Worm (Caenorhabditis elegans): ENCODE data around the gene atgp-2.

The atgp-2 gene

DNA sequence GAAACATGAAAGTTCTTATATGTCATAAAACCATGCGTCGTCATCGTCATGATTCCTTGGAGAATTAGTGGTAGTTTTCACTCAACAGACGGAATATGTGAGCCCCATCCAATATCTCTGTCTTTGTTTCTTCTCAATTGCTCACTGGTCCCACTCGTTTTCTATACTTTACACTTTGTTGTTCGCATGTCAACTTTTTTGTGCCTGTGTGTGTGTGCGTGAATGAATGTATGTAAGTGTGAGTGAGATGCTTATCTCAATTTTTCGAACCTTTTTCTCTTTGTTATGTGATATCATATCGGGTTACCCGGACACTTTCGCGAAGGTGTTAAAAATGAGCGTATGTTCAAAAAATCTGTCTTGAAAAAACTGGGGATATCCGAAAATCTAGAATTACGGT, 28.2 kb upstream of the atgp-2 start:
- TF ChIP-seq ceh-63 (GFP tag; optimal IDR thresholded peaks at IDR 0.05) (no peak), ceh-8 (GFP tag; optimal IDR thresholded peaks at IDR 0.05) (no peak), lin-14 (GFP tag; optimal IDR thresholded peaks at IDR 0.05) (peak; percentile 52), snpc-4 (tag; optimal IDR thresholded peaks at IDR 0.05) (no peak), ets-5 (GFP tag; IDR thresholded peaks at IDR 0.05) (no peak)

ce11 chrII:14670175-14670574, 26.3 kb upstream of the atgp-2 start:
- TF ChIP-seq ztf-11 (tag; optimal IDR thresholded peaks at IDR 0.05), result no peak
- TF ChIP-seq nhr-85 (tag), result peak; percentile 12
- no peak for TF ChIP-seq fkh-10 (GFP tag; optimal IDR thresholded peaks at IDR 0.05)
- no peak for TF ChIP-seq hlh-4 (tag; optimal IDR thresholded peaks at IDR 0.05)
- TF ChIP-seq nhr-71 (tag; optimal IDR thresholded peaks at IDR 0.05), result peak; percentile 3
- TF ChIP-seq lin-14 (GFP tag; optimal IDR thresholded peaks at IDR 0.05), result peak; percentile 71
- no peak for TF ChIP-seq efl-1 (optimal IDR thresholded peaks at IDR 0.05)
- peak in 1 of 2 experiments; percentile 57 for TF ChIP-seq efl-1 (GFP tag; optimal IDR thresholded peaks at IDR 0.05 in 1 of 2)
- no peak for TF ChIP-seq snu-23 (GFP tag; optimal IDR thresholded peaks at IDR 0.05)
- peak; percentile 74 for TF ChIP-seq blmp-1 (tag; optimal IDR thresholded peaks at IDR 0.05)
- no peak for TF ChIP-seq mdl-1 (tag; optimal IDR thresholded peaks at IDR 0.05)
- TF ChIP-seq pag-3 (tag; optimal IDR thresholded peaks at IDR 0.05; ENCODE audit: borderline replicate concordance, insufficient read depth), result peak; percentile 2
- TF ChIP-seq fos-1 (tag; optimal IDR thresholded peaks at IDR 0.05), result no peak
- no peak for TF ChIP-seq nhr-12 (tag; optimal IDR thresholded peaks at IDR 0.05)
- TF ChIP-seq sox-4 (tag; optimal IDR thresholded peaks at IDR 0.05), result no peak
- no peak for TF ChIP-seq tlp-1 (tag; optimal IDR thresholded peaks at IDR 0.05)
- TF ChIP-seq hpl-2 (GFP tag; optimal IDR thresholded peaks at IDR 0.05), result no peak
- TF ChIP-seq pqm-1 (tag; optimal IDR thresholded peaks at IDR 0.05), result no peak
- TF ChIP-seq rnt-1 (tag; optimal IDR thresholded peaks at IDR 0.05), result peak; percentile 41

DNA sequence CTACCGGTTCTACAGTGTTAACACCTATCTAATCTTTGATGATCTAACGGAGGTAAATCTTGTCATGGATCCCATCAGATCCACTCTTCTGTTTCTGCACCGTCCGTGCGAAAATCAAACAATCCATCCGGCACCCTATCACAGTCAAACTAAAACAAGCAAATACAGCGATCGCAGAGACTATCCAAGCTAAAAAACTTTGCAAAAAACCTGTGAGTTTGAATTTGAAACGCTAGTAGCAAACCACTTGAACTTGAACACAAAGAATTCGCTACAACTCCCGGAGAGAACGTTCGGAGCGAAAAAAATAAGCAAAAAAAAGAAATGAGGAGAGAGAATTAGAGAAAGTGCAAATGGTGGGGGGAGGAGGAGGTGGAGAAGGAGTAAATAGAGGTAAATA, 24.7 kb upstream of the atgp-2 start:
- TF ChIP-seq nhr-47 (tag; optimal IDR thresholded peaks at IDR 0.05) (no peak), Y116A8C.19 (tag; optimal IDR thresholded peaks at IDR 0.05; ENCODE audit: borderline replicate concordance) (no peak), lin-35 (GFP tag; optimal IDR thresholded peaks at IDR 0.05) (no peak)

DNA sequence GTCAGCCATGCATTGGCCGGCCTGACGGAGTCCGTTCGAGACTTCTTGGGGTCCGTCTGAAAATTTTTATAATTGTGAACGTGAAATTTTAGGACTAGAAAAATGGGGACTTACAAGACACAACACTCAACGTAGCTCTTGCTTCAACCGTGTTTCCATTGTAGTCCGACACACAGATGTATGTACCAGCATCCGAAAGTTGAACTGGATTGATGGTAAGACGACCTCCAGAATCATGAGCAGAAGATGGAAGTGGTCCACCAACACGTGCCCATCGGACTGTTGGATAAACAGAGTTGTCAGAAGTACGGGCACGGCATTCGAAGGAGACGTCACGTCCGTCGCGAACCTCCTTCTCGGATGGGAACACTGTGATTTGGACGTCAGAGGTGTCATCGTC, 22.4 kb upstream of the atgp-2 start:
- TF ChIP-seq elt-3 (tag; optimal IDR thresholded peaks at IDR 0.05) (no peak), mef-2 (tag; optimal IDR thresholded peaks at IDR 0.05) (no peak), lin-13 (GFP tag; optimal IDR thresholded peaks at IDR 0.05) (no peak)

DNA sequence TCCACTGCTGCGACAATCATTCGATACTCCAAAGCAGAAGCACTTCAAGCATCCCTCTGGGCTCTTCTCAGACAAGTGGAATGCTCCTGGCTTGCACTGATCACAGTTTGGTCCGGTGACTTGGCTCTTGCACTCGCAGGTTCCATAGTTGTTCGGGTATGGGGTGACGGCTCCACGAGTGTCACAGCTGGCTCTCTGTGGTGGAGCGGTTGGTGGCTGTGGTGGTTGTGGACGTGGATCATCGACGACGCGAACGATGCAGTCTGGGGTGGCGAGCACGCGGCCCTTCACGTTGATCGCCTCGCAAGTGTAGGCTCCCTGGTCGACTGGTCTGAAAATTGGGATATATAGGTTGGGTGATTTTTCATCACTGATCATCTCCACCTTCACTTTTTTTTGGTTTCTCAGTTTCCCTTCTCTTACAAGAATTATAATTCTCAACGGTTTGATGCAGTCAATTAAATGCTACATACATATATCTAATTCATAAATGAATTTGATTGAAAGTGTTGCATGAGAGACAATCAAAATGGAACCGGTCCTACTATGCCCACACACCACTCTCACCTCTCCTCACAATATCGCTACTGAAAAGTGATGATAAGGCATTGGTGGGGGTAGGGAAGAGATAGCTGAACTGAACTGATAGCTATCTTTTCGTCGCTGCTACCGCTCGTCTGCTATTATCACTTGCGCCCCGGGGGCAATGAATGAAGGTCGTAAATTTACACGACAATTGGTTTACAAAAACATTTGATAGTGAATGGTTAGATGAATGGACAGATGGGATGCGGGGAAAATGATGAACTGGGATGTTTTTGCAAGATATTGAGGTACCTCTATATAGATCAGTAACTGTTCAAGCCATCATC, 21.0 kb upstream of the atgp-2 start:
- TF ChIP-seq mdl-1 (tag; optimal IDR thresholded peaks at IDR 0.05) (no peak), lin-13 (GFP tag; optimal IDR thresholded peaks at IDR 0.05) (no peak), lin-39 (tag; optimal IDR thresholded peaks at IDR 0.05) (no peak), lin-14 (GFP tag; optimal IDR thresholded peaks at IDR 0.05) (peak; percentile 61), efl-3 (GFP tag; optimal IDR thresholded peaks at IDR 0.05) (no peak), nhr-85 (tag) (peak; percentile 51), nhr-76 (tag; optimal IDR thresholded peaks at IDR 0.05) (no peak), elt-3 (tag; optimal IDR thresholded peaks at IDR 0.05) (peak in 4 of 6 experiments; percentile 25 to 79 (median 67)), grh-1 (GFP tag; IDR thresholded peaks at IDR 0.05) (no peak), zip-4 (GFP tag; optimal IDR thresholded peaks at IDR 0.05) (no peak), efl-1 (optimal IDR thresholded peaks at IDR 0.05) (no peak), efl-1 (GFP tag; optimal IDR thresholded peaks at IDR 0.05 in 1 of 2) (peak in 1 of 2 experiments; percentile 61), lir-3 (tag; optimal IDR thresholded peaks at IDR 0.05; ENCODE audit: poor library complexity) (no peak), fkh-10 (GFP tag; optimal IDR thresholded peaks at IDR 0.05) (no peak), blmp-1 (tag; optimal IDR thresholded peaks at IDR 0.05) (peak; percentile 3)
